Comparison of ENCODE assay signal across 5 worm cellular contexts in genomic region chrV:11094698-11095097, ce11.
A peak's percentile ranks its signal among the peaks of the same experiment; 100 is the strongest.
TF ChIP-seq lines count a peak whose summit lies in the region.

No protein-coding gene starts in this region.

TF ChIP-seq in whole organism, L1 larva, 84 proteins besides CTCF, POLR2A, EP300 and RAD21 (continues in another document):
- TF ChIP-seq lin-39 (tag; optimal IDR thresholded peaks at IDR 0.05; lab: Kevin White, UChicago) (no peak), nhr-76 (tag; optimal IDR thresholded peaks at IDR 0.05; lab: Kevin White, UChicago) (no peak), pqm-1 (tag; optimal IDR thresholded peaks at IDR 0.05; lab: Kevin White, UChicago) (no peak), efl-1 (optimal IDR thresholded peaks at IDR 0.05; lab: Kevin White, UChicago) (no peak), efl-1 (GFP tag; optimal IDR thresholded peaks at IDR 0.05 in 1 of 2; lab: Kevin White, UChicago) (peak in 1 of 2 experiments; percentile 39), hlh-17 (GFP tag; optimal IDR thresholded peaks at IDR 0.05; lab: Kevin White, UChicago; ENCODE audit: borderline replicate concordance) (no peak), mdl-1 (tag; optimal IDR thresholded peaks at IDR 0.05; lab: Kevin White, UChicago) (peak in 1 of 2 experiments; percentile 22), efl-3 (GFP tag; optimal IDR thresholded peaks at IDR 0.05; lab: Kevin White, UChicago) (no peak), ceh-82 (tag; optimal IDR thresholded peaks at IDR 0.05; lab: Kevin White, UChicago) (no peak), nhr-20 (tag; optimal IDR thresholded peaks at IDR 0.05; lab: Kevin White, UChicago) (peak; percentile 26), Y116A8C.19 (tag; optimal IDR thresholded peaks at IDR 0.05; lab: Kevin White, UChicago; ENCODE audit: borderline replicate concordance) (no peak), unc-30 (tag; optimal IDR thresholded peaks at IDR 0.05; lab: Kevin White, UChicago) (no peak), lin-14 (GFP tag; optimal IDR thresholded peaks at IDR 0.05; lab: Kevin White, UChicago) (peak; percentile 57), nhr-85 (tag; lab: Kevin White, UChicago) (peak; percentile 81), ets-5 (GFP tag; IDR thresholded peaks at IDR 0.05; lab: Robert Waterston, UW) (no peak), tbx-2 (tag; optimal IDR thresholded peaks at IDR 0.05; lab: Kevin White, UChicago) (peak; percentile 24), tlp-1 (tag; optimal IDR thresholded peaks at IDR 0.05; lab: Kevin White, UChicago) (no peak), dsc-1 (tag; optimal IDR thresholded peaks at IDR 0.05; lab: Kevin White, UChicago) (no peak), ceh-88 (GFP tag; IDR thresholded peaks at IDR 0.05; lab: Robert Waterston, UW) (no peak)

TF ChIP-seq in whole organism, L2 larva, 48 proteins besides CTCF, POLR2A, EP300 and RAD21:
- TF ChIP-seq ceh-82 (tag; optimal IDR thresholded peaks at IDR 0.05; lab: Kevin White, UChicago) = no peak
- TF ChIP-seq unc-39 (tag; optimal IDR thresholded peaks at IDR 0.05; lab: Kevin White, UChicago) = no peak
- no peak for TF ChIP-seq lin-13 (GFP tag; optimal IDR thresholded peaks at IDR 0.05; lab: Kevin White, UChicago)
- peak; percentile 28 for TF ChIP-seq sma-9 (GFP tag; optimal IDR thresholded peaks at IDR 0.05; lab: Kevin White, UChicago)
- TF ChIP-seq sma-9 (tag; optimal IDR thresholded peaks at IDR 0.05; lab: Kevin White, UChicago) = no peak
- peak; percentile 70 for TF ChIP-seq blmp-1 (tag; optimal IDR thresholded peaks at IDR 0.05; lab: Kevin White, UChicago; ENCODE audit: insufficient read depth)
- TF ChIP-seq sem-4 (tag; optimal IDR thresholded peaks at IDR 0.05; lab: Kevin White, UChicago) = no peak
- peak; percentile 2 for TF ChIP-seq nhr-129 (tag; optimal IDR thresholded peaks at IDR 0.05; lab: Kevin White, UChicago)
- TF ChIP-seq nhr-25 (tag; optimal IDR thresholded peaks at IDR 0.05; lab: Kevin White, UChicago) = peak; percentile 84

TF ChIP-seq in whole organism, L3 larva, 47 proteins besides CTCF, POLR2A, EP300 and RAD21:
- TF ChIP-seq tbx-2 (tag; optimal IDR thresholded peaks at IDR 0.05; lab: Kevin White, UChicago) = no peak
- peak; percentile 2 for TF ChIP-seq nhr-23 (tag; optimal IDR thresholded peaks at IDR 0.05; lab: Kevin White, UChicago)
- no peak for TF ChIP-seq lsy-12 (tag; optimal IDR thresholded peaks at IDR 0.05; lab: Kevin White, UChicago)
- no peak for TF ChIP-seq nhr-237 (tag; optimal IDR thresholded peaks at IDR 0.05; lab: Kevin White, UChicago)
- TF ChIP-seq jun-1 (tag; optimal IDR thresholded peaks at IDR 0.05; lab: Kevin White, UChicago) = peak; percentile 25
- no peak for TF ChIP-seq mml-1 (tag; optimal IDR thresholded peaks at IDR 0.05; lab: Kevin White, UChicago)
- TF ChIP-seq nhr-28 (tag; optimal IDR thresholded peaks at IDR 0.05; lab: Kevin White, UChicago) = no peak
- TF ChIP-seq nhr-12 (tag; optimal IDR thresholded peaks at IDR 0.05; lab: Kevin White, UChicago) = no peak
- peak; percentile 35 for TF ChIP-seq elt-1 (tag; optimal IDR thresholded peaks at IDR 0.05; lab: Kevin White, UChicago)
- no peak for TF ChIP-seq mdl-1 (tag; optimal IDR thresholded peaks at IDR 0.05; lab: Kevin White, UChicago)
- no peak for TF ChIP-seq fos-1 (tag; optimal IDR thresholded peaks at IDR 0.05; lab: Kevin White, UChicago)
- TF ChIP-seq aly-2 (tag; optimal IDR thresholded peaks at IDR 0.05; lab: Kevin White, UChicago) = no peak
- TF ChIP-seq elt-2 (tag; optimal IDR thresholded peaks at IDR 0.05; lab: Kevin White, UChicago) = no peak
- TF ChIP-seq snpc-4 (tag; optimal IDR thresholded peaks at IDR 0.05; lab: Kevin White, UChicago) = no peak

TF ChIP-seq in whole organism, L4 larva, 104 proteins besides CTCF, POLR2A, EP300 and RAD21 (continues in another document):
- TF ChIP-seq rbr-2 (tag; optimal IDR thresholded peaks at IDR 0.05; lab: Kevin White, UChicago) (no peak), lsy-2 (tag; optimal IDR thresholded peaks at IDR 0.05; lab: Kevin White, UChicago) (no peak), mes-2 (tag; optimal IDR thresholded peaks at IDR 0.05; lab: Kevin White, UChicago; ENCODE audit: poor library complexity, severe bottlenecking) (no peak), aha-1 (tag; lab: Kevin White, UChicago) (no peak), zfp-3 (GFP tag; conservative IDR thresholded peaks at IDR 0.05; lab: Robert Waterston, UW) (no peak), skn-1 (tag; optimal IDR thresholded peaks at IDR 0.05; lab: Kevin White, UChicago) (no peak), saeg-2 (GFP tag; IDR thresholded peaks at IDR 0.05; lab: Robert Waterston, UW) (no peak), egl-27 (tag; optimal IDR thresholded peaks at IDR 0.05; lab: Kevin White, UChicago) (no peak), daf-16 (GFP tag; optimal IDR thresholded peaks at IDR 0.05; lab: Kevin White, UChicago) (no peak), daf-16 (tag; optimal IDR thresholded peaks at IDR 0.05; lab: Kevin White, UChicago) (no peak), nhr-41 (GFP tag; IDR thresholded peaks at IDR 0.05; lab: Robert Waterston, UW) (no peak), nhr-6 (tag; optimal IDR thresholded peaks at IDR 0.05; lab: Kevin White, UChicago) (peak; percentile 26), ztf-7 (tag; optimal IDR thresholded peaks at IDR 0.05; lab: Kevin White, UChicago) (no peak), dmd-6 (GFP tag; IDR thresholded peaks at IDR 0.05; lab: Robert Waterston, UW) (peak; percentile 60), T26A8.4 (GFP tag; IDR thresholded peaks at IDR 0.05; lab: Robert Waterston, UW) (0 out of 2 replicates have a peak, but pooled peaks have one; percentile 26), madf-9 (GFP tag; conservative IDR thresholded peaks at IDR 0.05; lab: Robert Waterston, UW) (no peak), dmd-9 (GFP tag; IDR thresholded peaks at IDR 0.05; lab: Robert Waterston, UW) (no peak), F37D6.2 (tag; optimal IDR thresholded peaks at IDR 0.05; lab: Kevin White, UChicago) (no peak), ceh-32 (tag; optimal IDR thresholded peaks at IDR 0.05; lab: Kevin White, UChicago; ENCODE audit: poor library complexity) (no peak), zip-11 (GFP tag; IDR thresholded peaks at IDR 0.05; lab: Robert Waterston, UW) (no peak), dve-1 (tag; optimal IDR thresholded peaks at IDR 0.05; lab: Kevin White, UChicago; ENCODE audit: insufficient read depth) (peak; percentile 18), Y105C5A.15 (GFP tag; IDR thresholded peaks at IDR 0.05; lab: Robert Waterston, UW) (no peak), zag-1 (tag; optimal IDR thresholded peaks at IDR 0.05; lab: Kevin White, UChicago) (no peak), dpl-1 (GFP tag; optimal IDR thresholded peaks at IDR 0.05; lab: Kevin White, UChicago) (no peak), unc-130 (GFP tag; optimal IDR thresholded peaks at IDR 0.05; lab: Kevin White, UChicago) (no peak), duxl-1 (tag; optimal IDR thresholded peaks at IDR 0.05; lab: Kevin White, UChicago; ENCODE audit: poor library complexity) (no peak), gei-8 (GFP tag; optimal IDR thresholded peaks at IDR 0.05; lab: Kevin White, UChicago) (no peak), arid-1 (GFP tag; conservative IDR thresholded peaks at IDR 0.05; lab: Robert Waterston, UW) (no peak), mxl-2 (GFP tag; conservative IDR thresholded peaks at IDR 0.05; lab: Robert Waterston, UW) (peak; percentile 83)

TF ChIP-seq in whole organism, young adult, 124 proteins besides CTCF, POLR2A, EP300 and RAD21:
- no peak for TF ChIP-seq hlh-12 (tag; optimal IDR thresholded peaks at IDR 0.05; lab: Kevin White, UChicago)
- no peak for TF ChIP-seq ets-4 (GFP tag; optimal IDR thresholded peaks at IDR 0.05; lab: Kevin White, UChicago)
- no peak for TF ChIP-seq lag-1 (GFP tag; IDR thresholded peaks at IDR 0.05; lab: Robert Waterston, UW)
- TF ChIP-seq ztf-26 (tag; optimal IDR thresholded peaks at IDR 0.05; lab: Kevin White, UChicago) = peak; percentile 78
- TF ChIP-seq F10E7.11 (tag; optimal IDR thresholded peaks at IDR 0.05; lab: Kevin White, UChicago) = no peak
- TF ChIP-seq K12H6.12 (tag; optimal IDR thresholded peaks at IDR 0.05; lab: Kevin White, UChicago) = no peak
- no peak for TF ChIP-seq lsy-27 (tag; optimal IDR thresholded peaks at IDR 0.05; lab: Kevin White, UChicago; ENCODE audit: borderline replicate concordance, insufficient read depth)
- no peak for TF ChIP-seq nhr-179 (tag; optimal IDR thresholded peaks at IDR 0.05; lab: Kevin White, UChicago)
- TF ChIP-seq T07F8.4 (tag; optimal IDR thresholded peaks at IDR 0.05; lab: Kevin White, UChicago) = no peak
- TF ChIP-seq dpff-1 (tag; optimal IDR thresholded peaks at IDR 0.05; lab: Kevin White, UChicago) = no peak
- TF ChIP-seq somi-1 (GFP tag; optimal IDR thresholded peaks at IDR 0.05; lab: Kevin White, UChicago) = peak; percentile 43
- TF ChIP-seq mcd-1 (GFP tag; IDR thresholded peaks at IDR 0.05; lab: Robert Waterston, UW) = no peak
- no peak for TF ChIP-seq nhr-27 (tag; optimal IDR thresholded peaks at IDR 0.05; lab: Kevin White, UChicago)
- TF ChIP-seq lin-35 (GFP tag; optimal IDR thresholded peaks at IDR 0.05; lab: Kevin White, UChicago) = no peak
- no peak for TF ChIP-seq cebp-2 (GFP tag; IDR thresholded peaks at IDR 0.05; lab: Robert Waterston, UW)
- no peak for TF ChIP-seq F37B4.10 (GFP tag; IDR thresholded peaks at IDR 0.05; lab: Robert Waterston, UW)
- TF ChIP-seq chd-7 (tag; optimal IDR thresholded peaks at IDR 0.05; lab: Kevin White, UChicago) = no peak
- TF ChIP-seq lin-40 (tag; optimal IDR thresholded peaks at IDR 0.05; lab: Kevin White, UChicago) = peak; percentile 51
